Worm (Caenorhabditis elegans) whole organism, early embryonic: ENCODE data around the gene C44B7.5.

ENCODE experiments used
- B0310.2 ChIP-seq: sonication (generic microtip); optimal IDR thresholded peaks from 2 replicates; lab custom pipeline; 2016; ENCODE audit warnings: mild to moderate bottlenecking, missing genetic modification characterization, missing compliant biosample characterization
- aly-1 ChIP-seq: sonication (generic microtip); optimal IDR thresholded peaks from 2 replicates; lab custom pipeline; 2016; ENCODE audit warnings: missing genetic modification characterization, missing compliant biosample characterization
- ama-1 ChIP-seq: fragments of 150-350 bp; optimal IDR thresholded peaks from 2 replicates; lab custom pipeline; 2014
- ceh-36 ChIP-seq: sonication (generic microtip); optimal IDR thresholded peaks from 2 replicates; lab custom pipeline; 2016; ENCODE audit warnings: missing genetic modification characterization, inconsistent platforms, missing compliant biosample characterization
- flt-1 ChIP-seq: fragments of 200-800 bp; sonication (Bioruptor generic); IDR thresholded peaks from 2 replicates; pipeline ENCODE4 v1.3.6; 2022; ENCODE audit warnings: missing genetic modification characterization, missing compliant biosample characterization
- scrt-1 ChIP-seq: fragments of 200-800 bp; sonication (Bioruptor generic); IDR thresholded peaks from 2 replicates; pipeline ENCODE4 v1.3.6; 2022; ENCODE audit warnings: missing genetic modification characterization, missing compliant biosample characterization
- sea-1 ChIP-seq: fragments of 200-800 bp; sonication (Bioruptor generic); conservative IDR thresholded peaks from 2 replicates; pipeline ENCODE4 v1.3.6; 2022; ENCODE audit warnings: missing genetic modification characterization, missing compliant biosample characterization
- tbx-11 ChIP-seq: fragments of 200-800 bp; sonication (Bioruptor generic); IDR thresholded peaks from 2 replicates; pipeline ENCODE4 v1.3.6; 2022; ENCODE audit warnings: missing genetic modification characterization, missing compliant biosample characterization
- tra-4 ChIP-seq: sonication (generic microtip); optimal IDR thresholded peaks from 2 replicates; lab custom pipeline; 2017; ENCODE audit warnings: missing genetic modification characterization, missing compliant biosample characterization

- no peak for TF ChIP-seq flt-1 (GFP tag; lab: Robert Waterston, UW)
- no peak for TF ChIP-seq tra-4 (tag; lab: Kevin White, UChicago)
- TF ChIP-seq ama-1 (lab: Kevin White, UChicago) = no peak
- TF ChIP-seq tbx-11 = no peak
- no peak for TF ChIP-seq scrt-1
- no peak for TF ChIP-seq aly-1 (tag; lab: Kevin White, UChicago)
- no peak for TF ChIP-seq B0310.2
- no peak for TF ChIP-seq ceh-36 (tag; lab: Kevin White, UChicago)
- no peak for TF ChIP-seq sea-1 (GFP tag; lab: Robert Waterston, UW)
Observed at ce11 chrII:6915875-6916274, 43.5 kb upstream of the C44B7.5 start, which contains the start of gene B0252.8.
